Worm (Caenorhabditis elegans): Measurements from ENCODE around the gene R13A1.5.

DNA sequence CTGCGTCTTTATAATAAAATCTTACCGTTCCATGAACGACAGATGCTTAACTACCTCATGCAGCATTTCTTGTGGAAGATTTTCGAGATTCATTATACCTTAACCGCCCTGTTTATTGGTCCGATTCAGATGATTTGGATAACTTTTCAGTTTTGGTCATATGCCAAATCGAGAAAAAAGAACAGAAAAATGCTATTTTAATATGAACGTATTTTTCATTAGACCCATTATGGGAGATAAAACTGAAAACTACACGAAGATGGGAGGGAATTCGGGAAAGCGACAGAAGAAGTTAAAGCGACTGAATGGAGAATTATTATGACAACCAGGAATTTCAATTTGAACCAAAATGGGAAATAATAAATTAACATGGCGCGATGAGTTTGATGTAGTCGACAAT is 35.4 kb upstream of the R13A1.5 start, which contains the start of gene R13A1.10:
- no peak for TF ChIP-seq cog-1 (tag; optimal IDR thresholded peaks at IDR 0.05)
- no peak for TF ChIP-seq flt-1 (GFP tag; IDR thresholded peaks at IDR 0.05)
- TF ChIP-seq ztf-23 (GFP tag; IDR thresholded peaks at IDR 0.05): no peak
- no peak for TF ChIP-seq med-1 (GFP tag; optimal IDR thresholded peaks at IDR 0.05; ENCODE audit: insufficient read depth)
- no peak for TF ChIP-seq ztf-29 (GFP tag; IDR thresholded peaks at IDR 0.05)
- no peak for TF ChIP-seq ref-1 (GFP tag; conservative IDR thresholded peaks at IDR 0.05)

All from whole organism, midembryonic.